Comparison of ENCODE assay signal across 4 worm cellular contexts in the genomic region with DNA sequence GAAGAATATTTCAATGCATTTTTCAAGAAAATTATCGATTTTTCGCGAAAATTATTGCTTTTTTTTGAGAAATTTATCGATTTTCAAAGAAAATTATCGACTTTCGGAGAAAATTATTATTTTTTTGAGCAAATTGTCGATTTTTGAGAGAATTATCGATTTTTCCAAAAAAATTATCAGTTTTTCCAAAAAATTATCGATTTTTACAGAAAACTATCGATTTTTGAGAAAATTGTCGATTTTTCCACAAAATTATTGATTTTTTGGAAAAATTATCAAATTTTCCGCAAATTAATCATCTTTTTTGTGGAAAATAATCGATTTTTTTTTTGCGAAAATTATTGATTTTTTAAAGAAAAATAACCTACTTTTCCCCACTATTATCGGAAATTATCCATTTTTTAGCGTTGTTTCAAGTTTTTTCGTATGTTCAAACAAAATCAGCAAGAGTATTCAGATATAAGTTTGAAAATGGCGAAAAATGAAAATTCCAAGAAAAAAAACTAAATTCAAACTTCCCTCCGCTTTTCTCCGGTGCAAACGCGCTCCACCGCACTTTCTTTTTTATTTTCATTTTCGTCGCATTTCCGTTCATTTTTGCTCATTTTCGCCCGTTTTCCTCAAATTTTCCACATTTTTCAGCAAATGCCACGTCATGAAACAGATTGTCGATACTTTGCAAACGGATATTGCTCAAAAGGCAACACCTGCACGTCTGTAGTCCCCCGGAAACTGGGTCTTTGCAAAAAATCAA.
TF ChIP-seq lines count a peak whose summit lies in the region.

A gene (plus strand): TSS at position 637 of the 754 bp plus-strand sequence.

TF ChIP-seq in whole organism, L1 larva, 84 proteins besides CTCF, POLR2A, EP300 and RAD21 (continued from another document and continues in another):
- TF ChIP-seq blmp-1 (tag; optimal IDR thresholded peaks at IDR 0.05; lab: Kevin White, UChicago) (no peak), jun-1 (tag; optimal IDR thresholded peaks at IDR 0.05; lab: Kevin White, UChicago) (no peak), efl-1 (optimal IDR thresholded peaks at IDR 0.05; lab: Kevin White, UChicago) (peak; percentile 92 to 95), efl-1 (GFP tag; optimal IDR thresholded peaks at IDR 0.05 in 1 of 2; lab: Kevin White, UChicago) (peak; percentile 91 to 99), unc-86 (tag; optimal IDR thresholded peaks at IDR 0.05; lab: Kevin White, UChicago) (peak; percentile 18), unc-98 (GFP tag; IDR thresholded peaks at IDR 0.05; lab: Robert Waterston, UW) (no peak), xbp-1 (tag; optimal IDR thresholded peaks at IDR 0.05; lab: Kevin White, UChicago) (peak; percentile 41), unc-130 (tag; optimal IDR thresholded peaks at IDR 0.05; lab: Kevin White, UChicago) (no peak), ceh-88 (GFP tag; IDR thresholded peaks at IDR 0.05; lab: Robert Waterston, UW) (no peak), mep-1 (tag; optimal IDR thresholded peaks at IDR 0.05; lab: Kevin White, UChicago) (peak; percentile 8), pax-3 (tag; optimal IDR thresholded peaks at IDR 0.05; lab: Kevin White, UChicago) (no peak), lsy-2 (tag; optimal IDR thresholded peaks at IDR 0.05; lab: Kevin White, UChicago) (peak; percentile 36 to 59), pqm-1 (tag; optimal IDR thresholded peaks at IDR 0.05; lab: Kevin White, UChicago) (no peak), C16A3.4 (tag; optimal IDR thresholded peaks at IDR 0.05; lab: Kevin White, UChicago) (peak; percentile 7), zip-4 (GFP tag; optimal IDR thresholded peaks at IDR 0.05; lab: Kevin White, UChicago) (no peak), pag-3 (tag; optimal IDR thresholded peaks at IDR 0.05; lab: Kevin White, UChicago; ENCODE audit: borderline replicate concordance, insufficient read depth) (no peak), lin-39 (tag; optimal IDR thresholded peaks at IDR 0.05; lab: Kevin White, UChicago) (no peak), nhr-237 (tag; optimal IDR thresholded peaks at IDR 0.05; lab: Kevin White, UChicago) (no peak), grh-1 (GFP tag; IDR thresholded peaks at IDR 0.05; lab: Robert Waterston, UW) (0 out of 2 replicates have a peak, but pooled peaks have one; percentile 33), nhr-12 (tag; optimal IDR thresholded peaks at IDR 0.05; lab: Kevin White, UChicago) (no peak), ets-5 (GFP tag; IDR thresholded peaks at IDR 0.05; lab: Robert Waterston, UW) (no peak), ceh-8 (GFP tag; optimal IDR thresholded peaks at IDR 0.05; lab: Kevin White, UChicago) (no peak), ztf-4 (tag; optimal IDR thresholded peaks at IDR 0.05; lab: Kevin White, UChicago) (no peak), hlh-4 (tag; optimal IDR thresholded peaks at IDR 0.05; lab: Kevin White, UChicago) (no peak), skn-1 (tag; optimal IDR thresholded peaks at IDR 0.05; lab: Kevin White, UChicago) (peak; percentile 32), nhr-85 (tag; lab: Kevin White, UChicago) (peak; percentile 1), dsc-1 (tag; optimal IDR thresholded peaks at IDR 0.05; lab: Kevin White, UChicago) (no peak), nhr-20 (tag; optimal IDR thresholded peaks at IDR 0.05; lab: Kevin White, UChicago) (peak; percentile 13), nhr-71 (tag; optimal IDR thresholded peaks at IDR 0.05; lab: Kevin White, UChicago) (no peak), efl-3 (GFP tag; optimal IDR thresholded peaks at IDR 0.05; lab: Kevin White, UChicago) (no peak), hlh-17 (GFP tag; optimal IDR thresholded peaks at IDR 0.05; lab: Kevin White, UChicago; ENCODE audit: borderline replicate concordance) (no peak)

TF ChIP-seq in whole organism, L2 larva, 48 proteins besides CTCF, POLR2A, EP300 and RAD21 (continued from another document):
- no peak for TF ChIP-seq fos-1 (tag; optimal IDR thresholded peaks at IDR 0.05; lab: Kevin White, UChicago)
- no peak for TF ChIP-seq blmp-1 (tag; optimal IDR thresholded peaks at IDR 0.05; lab: Kevin White, UChicago; ENCODE audit: insufficient read depth)
- TF ChIP-seq sma-9 (GFP tag; optimal IDR thresholded peaks at IDR 0.05; lab: Kevin White, UChicago), result no peak
- TF ChIP-seq sma-9 (tag; optimal IDR thresholded peaks at IDR 0.05; lab: Kevin White, UChicago), result no peak
- TF ChIP-seq nhr-237 (tag; optimal IDR thresholded peaks at IDR 0.05; lab: Kevin White, UChicago), result no peak
- TF ChIP-seq unc-55 (GFP tag; optimal IDR thresholded peaks at IDR 0.05; lab: Kevin White, UChicago), result peak; percentile 41
TF ChIP-seq in whole organism, L2 larva: peak in this region for 5.

TF ChIP-seq in whole organism, L4 larva, 104 proteins besides CTCF, POLR2A, EP300 and RAD21 (continued from another document):
- no peak for TF ChIP-seq fkh-10 (GFP tag; optimal IDR thresholded peaks at IDR 0.05; lab: Kevin White, UChicago)
- no peak for TF ChIP-seq lin-13 (GFP tag; optimal IDR thresholded peaks at IDR 0.05; lab: Kevin White, UChicago)
- peak in 1 of 2 experiments; percentile 30 for TF ChIP-seq lsy-2 (tag; optimal IDR thresholded peaks at IDR 0.05; lab: Kevin White, UChicago)
- TF ChIP-seq D1046.2 (GFP tag; IDR thresholded peaks at IDR 0.05; lab: Robert Waterston, UW), result no peak
- TF ChIP-seq lin-38 (GFP tag; IDR thresholded peaks at IDR 0.05; lab: Robert Waterston, UW), result peak; percentile 97
- peak; percentile 2 for TF ChIP-seq rbr-2 (tag; optimal IDR thresholded peaks at IDR 0.05; lab: Kevin White, UChicago)
- no peak for TF ChIP-seq daf-19 (GFP tag; conservative IDR thresholded peaks at IDR 0.05; lab: Robert Waterston, UW)
- no peak for TF ChIP-seq vab-7 (GFP tag; IDR thresholded peaks at IDR 0.05; lab: Robert Waterston, UW)
- no peak for TF ChIP-seq sdz-12 (GFP tag; optimal IDR thresholded peaks at IDR 0.05; lab: Kevin White, UChicago)
- no peak for TF ChIP-seq zfp-3 (GFP tag; conservative IDR thresholded peaks at IDR 0.05; lab: Robert Waterston, UW)
- TF ChIP-seq aly-2 (tag; optimal IDR thresholded peaks at IDR 0.05; lab: Kevin White, UChicago), result no peak
- no peak for TF ChIP-seq spr-3 (GFP tag; optimal IDR thresholded peaks at IDR 0.05; lab: Kevin White, UChicago)
- no peak for TF ChIP-seq dve-1 (tag; optimal IDR thresholded peaks at IDR 0.05; lab: Kevin White, UChicago; ENCODE audit: insufficient read depth)
- TF ChIP-seq snpc-1.2 (GFP tag; IDR thresholded peaks at IDR 0.05; lab: Robert Waterston, UW), result no peak
- no peak for TF ChIP-seq nhr-28 (tag; optimal IDR thresholded peaks at IDR 0.05; lab: Kevin White, UChicago)
- TF ChIP-seq Y105C5A.15 (GFP tag; IDR thresholded peaks at IDR 0.05; lab: Robert Waterston, UW), result 0 out of 2 replicates have a peak, but pooled peaks have one; percentile 1
- TF ChIP-seq T20F7.1 (GFP tag; optimal IDR thresholded peaks at IDR 0.05; lab: Kevin White, UChicago), result no peak
- no peak for TF ChIP-seq duxl-1 (tag; optimal IDR thresholded peaks at IDR 0.05; lab: Kevin White, UChicago; ENCODE audit: poor library complexity)
- no peak for TF ChIP-seq dmd-8 (GFP tag; IDR thresholded peaks at IDR 0.05; lab: Robert Waterston, UW)
- TF ChIP-seq ceh-20 (GFP tag; IDR thresholded peaks at IDR 0.05; lab: Robert Waterston, UW), result no peak
- TF ChIP-seq aha-1 (tag; lab: Kevin White, UChicago), result no peak
- no peak for TF ChIP-seq lir-3 (tag; optimal IDR thresholded peaks at IDR 0.05; lab: Kevin White, UChicago)
- no peak for TF ChIP-seq zfp-2 (tag; optimal IDR thresholded peaks at IDR 0.05; lab: Kevin White, UChicago)
- no peak for TF ChIP-seq F10B5.3 (tag; optimal IDR thresholded peaks at IDR 0.05; lab: Kevin White, UChicago)
- TF ChIP-seq spr-1 (tag; optimal IDR thresholded peaks at IDR 0.05; lab: Kevin White, UChicago), result no peak
- no peak for TF ChIP-seq ZK337.2 (GFP tag; IDR thresholded peaks at IDR 0.05; lab: Robert Waterston, UW)
TF ChIP-seq in whole organism, L4 larva: peak in this region for 7.

TF ChIP-seq in whole organism, young adult, 124 proteins besides CTCF, POLR2A, EP300 and RAD21 (continued from another document):
- TF ChIP-seq rpc-1 (optimal IDR thresholded peaks at IDR 0.05; lab: Kevin White, UChicago) (no peak), rpc-1 (tag; optimal IDR thresholded peaks at IDR 0.05; lab: Kevin White, UChicago) (no peak), hrde-1 (tag; optimal IDR thresholded peaks at IDR 0.05; lab: Kevin White, UChicago; ENCODE audit: borderline replicate concordance) (peak; percentile 64), ztf-18 (tag; optimal IDR thresholded peaks at IDR 0.05; lab: Kevin White, UChicago) (no peak), C06A6.2 (GFP tag; conservative IDR thresholded peaks at IDR 0.05; lab: Robert Waterston, UW) (no peak), F52B5.7 (tag; optimal IDR thresholded peaks at IDR 0.05; lab: Kevin White, UChicago) (no peak), madf-10 (tag; optimal IDR thresholded peaks at IDR 0.05; lab: Kevin White, UChicago) (no peak), D2030.7 (GFP tag; IDR thresholded peaks at IDR 0.05; lab: Robert Waterston, UW) (peak; percentile 35; the same call in 1 of the 2 replicates), nfya-2 (GFP tag; IDR thresholded peaks at IDR 0.05; lab: Robert Waterston, UW) (no peak), snpc-1.1 (tag; optimal IDR thresholded peaks at IDR 0.05; lab: Kevin White, UChicago; ENCODE audit: insufficient read depth) (no peak), snpc-4 (GFP tag; optimal IDR thresholded peaks at IDR 0.05; lab: Kevin White, UChicago) (no peak), snpc-4 (tag; optimal IDR thresholded peaks at IDR 0.05; lab: Kevin White, UChicago) (no peak), mcd-1 (GFP tag; IDR thresholded peaks at IDR 0.05; lab: Robert Waterston, UW) (peak; percentile 96), lag-1 (GFP tag; IDR thresholded peaks at IDR 0.05; lab: Robert Waterston, UW) (no peak), nfya-1 (tag; optimal IDR thresholded peaks at IDR 0.05; lab: Kevin White, UChicago; ENCODE audit: borderline replicate concordance, insufficient read depth) (no peak), chd-7 (tag; optimal IDR thresholded peaks at IDR 0.05; lab: Kevin White, UChicago) (no peak), F23B12.7 (tag; optimal IDR thresholded peaks at IDR 0.05; lab: Kevin White, UChicago; ENCODE audit: insufficient read depth) (no peak), F22D6.2 (tag; optimal IDR thresholded peaks at IDR 0.05; lab: Kevin White, UChicago) (no peak), ceh-27 (GFP tag; optimal IDR thresholded peaks at IDR 0.05; lab: Kevin White, UChicago) (no peak), aptf-2 (GFP tag; conservative IDR thresholded peaks at IDR 0.05; lab: Robert Waterston, UW) (no peak), atf-7 (tag; optimal IDR thresholded peaks at IDR 0.05; lab: Kevin White, UChicago) (no peak), F57A8.1 (GFP tag; optimal IDR thresholded peaks at IDR 0.05; lab: Kevin White, UChicago) (no peak), nfyb-1 (GFP tag; IDR thresholded peaks at IDR 0.05; lab: Robert Waterston, UW) (no peak), hmg-20 (GFP tag; IDR thresholded peaks at IDR 0.05; lab: Robert Waterston, UW) (no peak), athp-1 (tag; optimal IDR thresholded peaks at IDR 0.05; lab: Kevin White, UChicago) (no peak), lin-35 (GFP tag; optimal IDR thresholded peaks at IDR 0.05; lab: Kevin White, UChicago) (peak in 1 of 3 experiments; percentile 30), B0019.2 (GFP tag; conservative IDR thresholded peaks at IDR 0.05; lab: Robert Waterston, UW) (no peak), nhr-179 (tag; optimal IDR thresholded peaks at IDR 0.05; lab: Kevin White, UChicago) (no peak), pha-4 (tag; optimal IDR thresholded peaks at IDR 0.05; lab: Kevin White, UChicago) (no peak), ceh-79 (tag; optimal IDR thresholded peaks at IDR 0.05; lab: Kevin White, UChicago) (no peak), Y67H2A.10 (GFP tag; conservative IDR thresholded peaks at IDR 0.05; lab: Robert Waterston, UW) (no peak), dpl-1 (GFP tag; optimal IDR thresholded peaks at IDR 0.05; lab: Kevin White, UChicago) (peak; percentile 45), madf-6 (GFP tag; IDR thresholded peaks at IDR 0.05; lab: Robert Waterston, UW) (peak; percentile 15; the same call in 1 of the 2 replicates), him-1 (tag; optimal IDR thresholded peaks at IDR 0.05; lab: Kevin White, UChicago) (peak; percentile 0), egl-44 (GFP tag; IDR thresholded peaks at IDR 0.05; lab: Robert Waterston, UW) (no peak), F49E8.2 (tag; optimal IDR thresholded peaks at IDR 0.05; lab: Kevin White, UChicago; ENCODE audit: insufficient read depth) (peak; percentile 8), tbx-9 (tag; optimal IDR thresholded peaks at IDR 0.05; lab: Kevin White, UChicago; ENCODE audit: borderline replicate concordance) (no peak), ztf-3 (GFP tag; optimal IDR thresholded peaks at IDR 0.05; lab: Kevin White, UChicago) (no peak), mes-4 (tag; optimal IDR thresholded peaks at IDR 0.05; lab: Kevin White, UChicago) (no peak), snpc-3.4 (tag; optimal IDR thresholded peaks at IDR 0.05; lab: Kevin White, UChicago) (peak; percentile 15), lsl-1 (GFP tag; optimal IDR thresholded peaks at IDR 0.05; lab: Kevin White, UChicago) (no peak), attf-3 (GFP tag; conservative IDR thresholded peaks at IDR 0.05; lab: Robert Waterston, UW) (peak; percentile 49; the same call in 1 of the 2 replicates), sea-2 (GFP tag; IDR thresholded peaks at IDR 0.05; lab: Robert Waterston, UW) (no peak), sptf-2 (GFP tag; optimal IDR thresholded peaks at IDR 0.05; lab: Kevin White, UChicago) (no peak), hlh-12 (tag; optimal IDR thresholded peaks at IDR 0.05; lab: Kevin White, UChicago) (no peak), T07F8.4 (tag; optimal IDR thresholded peaks at IDR 0.05; lab: Kevin White, UChicago) (no peak), ztf-26 (tag; optimal IDR thresholded peaks at IDR 0.05; lab: Kevin White, UChicago) (no peak), ztf-6 (GFP tag; IDR thresholded peaks at IDR 0.05; lab: Robert Waterston, UW) (no peak), ZK185.1 (tag; optimal IDR thresholded peaks at IDR 0.05; lab: Kevin White, UChicago; ENCODE audit: poor library complexity, severe bottlenecking) (no peak), cebp-1 (GFP tag; IDR thresholded peaks at IDR 0.05; lab: Robert Waterston, UW) (no peak), cebp-1 (tag; optimal IDR thresholded peaks at IDR 0.05; lab: Kevin White, UChicago) (no peak)
